Worm (Caenorhabditis elegans): Measurements from ENCODE around the gene cest-28.

ce11 chrV:6652051-6652450 lies 17.6 kb upstream of the cest-28 start, which contains the start of gene T10H9.8:
- TF ChIP-seq elt-1 (tag; optimal IDR thresholded peaks at IDR 0.05; ENCODE audit: borderline replicate concordance, insufficient read depth) (no peak), elt-3 (tag; optimal IDR thresholded peaks at IDR 0.05) (no peak), blmp-1 (tag; optimal IDR thresholded peaks at IDR 0.05) (no peak), snpc-4 (tag; optimal IDR thresholded peaks at IDR 0.05) (no peak), nhr-28 (tag; optimal IDR thresholded peaks at IDR 0.05) (no peak), nhr-76 (tag; optimal IDR thresholded peaks at IDR 0.05) (no peak), nhr-2 (tag; optimal IDR thresholded peaks at IDR 0.05) (no peak), nhr-237 (tag; optimal IDR thresholded peaks at IDR 0.05) (no peak), ceh-83 (GFP tag; optimal IDR thresholded peaks at IDR 0.05) (no peak), unc-62 (GFP tag; optimal IDR thresholded peaks at IDR 0.05) (no peak), ztf-11 (tag; optimal IDR thresholded peaks at IDR 0.05) (no peak), ceh-43 (GFP tag; optimal IDR thresholded peaks at IDR 0.05) (no peak), mab-5 (tag; optimal IDR thresholded peaks at IDR 0.05) (no peak), nhr-12 (tag; optimal IDR thresholded peaks at IDR 0.05) (no peak)

Data from whole organism, mixed stage, embryonic.